Fruit fly (Drosophila melanogaster): ENCODE data around the gene CG11052.

dm6 chr3R:7966544-7967264 is 42.4 kb downstream of the CG11052 start:
- no peak for TF ChIP-seq Abd-B (GFP tag; optimal IDR thresholded peaks at IDR 0.05)
- no peak for TF ChIP-seq Myc (optimal IDR thresholded peaks at IDR 0.05)
- TF ChIP-seq GATAd (GFP tag; optimal IDR thresholded peaks at IDR 0.05) = no peak
- no peak for TF ChIP-seq N (GFP tag; optimal IDR thresholded peaks at IDR 0.05)
- no peak for TF ChIP-seq jim (GFP tag; optimal IDR thresholded peaks at IDR 0.05)
- no peak for TF ChIP-seq usp (GFP tag; optimal IDR thresholded peaks at IDR 0.05)
- no peak for TF ChIP-seq h (GFP tag; optimal IDR thresholded peaks at IDR 0.05)

Data from whole organism, wandering third instar larva.